Fruit fly (Drosophila melanogaster) whole organism, embryonic: ENCODE data around the gene Kal1.
A peak's percentile ranks its signal among the peaks of the same experiment; 100 is the strongest.

Experiments used
- Ada2b ChIP-seq: fragments of 200-800 bp; sonication (Bioruptor generic); IDR thresholded peaks from 2 replicates; pipeline ENCODE4 v1.3.6; 2022; ENCODE audit warnings: missing biosample characterization, missing genetic modification characterization
- Atf6 ChIP-seq: fragments of 200-800 bp; sonication (Bioruptor generic); IDR thresholded peaks from 2 replicates; pipeline ENCODE4 v1.3.6; 2022; ENCODE audit warnings: missing biosample characterization, missing genetic modification characterization
- CG10431 ChIP-seq: fragments of 200-800 bp; sonication (Bioruptor generic); optimal IDR thresholded peaks from 3 replicates; lab custom pipeline; 2018; ENCODE audit warnings: missing biosample characterization, mild to moderate bottlenecking, missing genetic modification characterization
- CG12769 ChIP-seq: fragments of 200-800 bp; sonication (Bioruptor generic); optimal IDR thresholded peaks from 2 replicates; lab custom pipeline; 2019; ENCODE audit warnings: missing biosample characterization, mild to moderate bottlenecking, missing genetic modification characterization, moderate library complexity
- CG13624 ChIP-seq: fragments of 200-800 bp; sonication (Bioruptor generic); optimal IDR thresholded peaks from 2 replicates; lab custom pipeline; 2016; ENCODE audit warnings: missing biosample characterization, missing genetic modification characterization
- CG14014 ChIP-seq: fragments of 200-800 bp; sonication (Bioruptor generic); IDR thresholded peaks from 2 replicates; pipeline ENCODE4 v1.3.6; 2022; ENCODE audit warnings: missing biosample characterization, missing genetic modification characterization
- CG14441 ChIP-seq: fragments of 200-800 bp; sonication (Bioruptor generic); IDR thresholded peaks from 2 replicates; pipeline ENCODE4 v1.3.6; 2022; ENCODE audit warnings: missing biosample characterization, missing genetic modification characterization
- CG15011 ChIP-seq: fragments of 200-800 bp; sonication (Bioruptor generic); optimal IDR thresholded peaks from 3 replicates; lab custom pipeline; 2018; ENCODE audit warnings: missing biosample characterization, mild to moderate bottlenecking, missing genetic modification characterization
- CG15269 ChIP-seq: fragments of 200-800 bp; sonication (Bioruptor generic); optimal IDR thresholded peaks from 2 replicates; lab custom pipeline; 2018; ENCODE audit warnings: missing biosample characterization, mild to moderate bottlenecking, missing genetic modification characterization, moderate library complexity
- CG1647 ChIP-seq: fragments of 200-800 bp; sonication (Bioruptor generic); optimal IDR thresholded peaks from 3 replicates; lab custom pipeline; 2016; ENCODE audit warnings: missing biosample characterization, missing genetic modification characterization
- CG17328 ChIP-seq: fragments of 200-800 bp; sonication (Bioruptor generic); IDR thresholded peaks from 2 replicates; pipeline ENCODE4 v1.3.6; 2022; ENCODE audit warnings: missing biosample characterization, missing genetic modification characterization
- CG17361 ChIP-seq: fragments of 200-800 bp; sonication (Bioruptor generic); IDR thresholded peaks from 3 replicates; pipeline ENCODE4 v1.3.6; 2022; ENCODE audit warnings: missing biosample characterization, missing genetic modification characterization
- CG17385 ChIP-seq: fragments of 200-800 bp; sonication (Bioruptor generic); optimal IDR thresholded peaks from 3 replicates; lab custom pipeline; 2018; ENCODE audit warnings: missing biosample characterization, mild to moderate bottlenecking, missing genetic modification characterization
- CG18764 ChIP-seq: fragments of 200-800 bp; sonication (Bioruptor generic); optimal IDR thresholded peaks from 3 replicates; lab custom pipeline; 2016; ENCODE audit warnings: missing biosample characterization, missing genetic modification characterization
- CG2120 ChIP-seq: fragments of 200-800 bp; sonication (Bioruptor generic); optimal IDR thresholded peaks from 3 replicates; lab custom pipeline; 2016; ENCODE audit warnings: missing biosample characterization, missing genetic modification characterization
- CG2202 ChIP-seq: fragments of 200-800 bp; sonication (Bioruptor generic); optimal IDR thresholded peaks from 2 replicates; lab custom pipeline; 2018; ENCODE audit warnings: missing biosample characterization, mild to moderate bottlenecking, missing genetic modification characterization
- CG6813 ChIP-seq: fragments of 200-800 bp; sonication (Bioruptor generic); optimal IDR thresholded peaks from 2 replicates; lab custom pipeline; 2017; ENCODE audit warnings: missing biosample characterization, missing genetic modification characterization, mild to moderate bottlenecking, moderate library complexity, missing genetic modification reagents
- CG7839 ChIP-seq: fragments of 200-800 bp; sonication (Bioruptor generic); optimal IDR thresholded peaks from 3 replicates; lab custom pipeline; 2018; ENCODE audit warnings: missing biosample characterization, mild to moderate bottlenecking, missing genetic modification characterization, moderate library complexity
- CG8765 ChIP-seq: fragments of 200-800 bp; sonication (Bioruptor generic); IDR thresholded peaks from 2 replicates; pipeline ENCODE4 v1.3.6; 2022; ENCODE audit warnings: missing biosample characterization, missing genetic modification characterization
- CG9727 ChIP-seq: fragments of 200-800 bp; sonication (Bioruptor generic); optimal IDR thresholded peaks from 3 replicates; lab custom pipeline; 2017; ENCODE audit warnings: missing biosample characterization, mild to moderate bottlenecking, missing genetic modification characterization
- CG9932 ChIP-seq: fragments of 200-800 bp; sonication (Bioruptor generic); IDR thresholded peaks from 2 replicates; pipeline ENCODE4 v1.3.6; 2022; ENCODE audit warnings: missing biosample characterization, missing genetic modification characterization
- D19B ChIP-seq: fragments of 200-800 bp; sonication (Bioruptor generic); optimal IDR thresholded peaks from 2 replicates; lab custom pipeline; 2017; ENCODE audit warnings: missing biosample characterization, mild to moderate bottlenecking, missing genetic modification characterization
- Dip3 ChIP-seq: fragments of 200-800 bp; sonication (Bioruptor generic); optimal IDR thresholded peaks from 3 replicates; lab custom pipeline; 2016; ENCODE audit warnings: missing biosample characterization, missing genetic modification characterization
- E2f1 ChIP-seq: fragments of 200-800 bp; sonication (Bioruptor generic); IDR thresholded peaks from 2 replicates; pipeline ENCODE4 v1.3.6; 2022; ENCODE audit warnings: missing biosample characterization, missing genetic modification characterization
- Ets65A ChIP-seq: fragments of 200-800 bp; sonication (Bioruptor generic); peaks from one replicate; lab custom pipeline; 2016; ENCODE audit warnings: missing biosample characterization, missing genetic modification characterization
- Fer3 ChIP-seq: fragments of 200-800 bp; sonication (Bioruptor generic); optimal IDR thresholded peaks from 2 replicates; lab custom pipeline; 2018; ENCODE audit warnings: missing biosample characterization, mild to moderate bottlenecking, missing genetic modification characterization, moderate library complexity
- GATAe ChIP-seq: fragments of 200-800 bp; sonication (Bioruptor generic); conservative IDR thresholded peaks from 2 replicates; pipeline ENCODE4 v1.3.6; 2022; ENCODE audit warnings: missing biosample characterization, missing genetic modification characterization
- H2.0 ChIP-seq: fragments of 200-800 bp; sonication (Bioruptor generic); IDR thresholded peaks from 2 replicates; pipeline ENCODE4 v1.3.6; 2022; ENCODE audit warnings: missing biosample characterization, missing genetic modification characterization
- HLHmδ ChIP-seq: fragments of 200-800 bp; sonication (Bioruptor generic); optimal IDR thresholded peaks from 2 replicates; lab custom pipeline; 2018; ENCODE audit warnings: missing biosample characterization, mild to moderate bottlenecking, missing genetic modification characterization, moderate library complexity
- Hmr ChIP-seq: fragments of 200-800 bp; sonication (Bioruptor generic); optimal IDR thresholded peaks from 3 replicates; lab custom pipeline; 2017; ENCODE audit warnings: mild to moderate bottlenecking, missing biosample characterization, missing genetic modification reagents, missing genetic modification characterization
- Hsf ChIP-seq: fragments of 200-800 bp; sonication (Bioruptor generic); optimal IDR thresholded peaks from 3 replicates; lab custom pipeline; 2016; ENCODE audit warnings: missing biosample characterization, missing genetic modification characterization
- Lim3 ChIP-seq: fragments of 200-800 bp; sonication (Bioruptor generic); IDR thresholded peaks from 2 replicates; pipeline ENCODE4 v1.3.6; 2022; ENCODE audit warnings: missing biosample characterization, missing genetic modification characterization
- Med ChIP-seq: fragments of 200-800 bp; sonication (Bioruptor generic); peaks from one replicate; lab custom pipeline; 2016; ENCODE audit warnings: missing biosample characterization, missing genetic modification characterization, mild to moderate bottlenecking, inconsistent platforms, moderate library complexity
- Nf-YA ChIP-seq: fragments of 200-800 bp; sonication (Bioruptor generic); IDR thresholded peaks from 2 replicates; pipeline ENCODE4 v1.3.6; 2022; ENCODE audit warnings: missing biosample characterization, missing genetic modification characterization
- Nf-YC ChIP-seq: fragments of 200-800 bp; optimal IDR thresholded peaks from 3 replicates; lab custom pipeline; 2019; ENCODE audit warnings: missing biosample characterization, mild to moderate bottlenecking, missing genetic modification characterization, moderate library complexity
- Sox102F ChIP-seq: fragments of 200-800 bp; sonication (Bioruptor generic); optimal IDR thresholded peaks from 2 replicates; lab custom pipeline; 2018; ENCODE audit warnings: missing biosample characterization, mild to moderate bottlenecking, missing genetic modification characterization, moderate library complexity
- ash1 ChIP-seq: fragments of 200-800 bp; sonication (Bioruptor generic); optimal IDR thresholded peaks from 2 replicates; lab custom pipeline; 2018; ENCODE audit warnings: missing biosample characterization, mild to moderate bottlenecking, missing genetic modification characterization
- bsh ChIP-seq, 2 experiments: fragments of 200-800 bp; sonication (Bioruptor generic); optimal IDR thresholded peaks; 2 replicates each; lab custom pipeline; 2017 to 2018; ENCODE audit warnings: mild to moderate bottlenecking in 2 of 2, missing biosample characterization in 2 of 2, missing genetic modification characterization in 2 of 2, moderate library complexity in 1 of 2
- dysf ChIP-seq: fragments of 200-800 bp; sonication (Bioruptor generic); IDR thresholded peaks from 3 replicates; pipeline ENCODE4 v1.3.6; 2022; ENCODE audit warnings: missing biosample characterization, missing genetic modification characterization
- gem ChIP-seq: fragments of 200-800 bp; sonication (Bioruptor generic); optimal IDR thresholded peaks from 2 replicates; lab custom pipeline; 2019; ENCODE audit warnings: missing biosample characterization, mild to moderate bottlenecking, missing genetic modification characterization, moderate library complexity
- grau ChIP-seq: fragments of 200-800 bp; optimal IDR thresholded peaks from 3 replicates; lab custom pipeline; 2019; ENCODE audit warnings: missing biosample characterization, mild to moderate bottlenecking, missing genetic modification characterization, moderate library complexity
- lilli ChIP-seq: fragments of 200-800 bp; sonication (Bioruptor generic); optimal IDR thresholded peaks from 3 replicates; lab custom pipeline; 2016; ENCODE audit warnings: missing biosample characterization, missing genetic modification characterization
- mam ChIP-seq: fragments of 200-800 bp; sonication (Bioruptor generic); optimal IDR thresholded peaks from 3 replicates; lab custom pipeline; 2016; ENCODE audit warnings: missing biosample characterization, missing genetic modification characterization
- pan ChIP-seq, 4 experiments: fragments of >200 bp in 3 of 4; fragments of 200-800 bp in 1 of 4; sonication (Bioruptor generic) in 1 of 4; optimal IDR thresholded peaks in 3 of 4; IDR thresholded peaks in 1 of 4; 2 replicates each; pipeline versions ENCODE4 v1.3.6 to Lab custom; 2017 to 2022; ENCODE audit warnings: missing biosample characterization in 2 of 4, missing genetic modification characterization in 2 of 4, mixed read lengths in 1 of 4
- sens ChIP-seq: fragments of 200-800 bp; sonication (Bioruptor generic); peaks from one replicate; lab custom pipeline; 2016; ENCODE audit warnings: missing biosample characterization, missing genetic modification characterization
- sisA ChIP-seq: fragments of 200-800 bp; sonication (Bioruptor generic); IDR thresholded peaks from 2 replicates; pipeline ENCODE4 v1.3.6; 2022; ENCODE audit warnings: missing biosample characterization, missing genetic modification characterization
- so ChIP-seq: fragments of 200-800 bp; sonication (Bioruptor generic); IDR thresholded peaks from 3 replicates; pipeline ENCODE4 v1.3.6; 2022; ENCODE audit warnings: missing biosample characterization, missing genetic modification characterization
- sug ChIP-seq: fragments of 200-800 bp; optimal IDR thresholded peaks from 2 replicates; lab custom pipeline; 2019; ENCODE audit warnings: missing biosample characterization, mild to moderate bottlenecking, missing genetic modification characterization, moderate library complexity
- tgo ChIP-seq: fragments of 200-800 bp; sonication (Bioruptor generic); IDR thresholded peaks from 3 replicates; pipeline ENCODE4 v1.3.6; 2022; ENCODE audit warnings: missing biosample characterization, missing genetic modification characterization
- zen ChIP-seq: fragments of 200-800 bp; sonication (Bioruptor generic); optimal IDR thresholded peaks from 3 replicates; lab custom pipeline; 2018; ENCODE audit warnings: missing biosample characterization, mild to moderate bottlenecking, missing genetic modification characterization, moderate library complexity

Kal1 gene

DNA sequence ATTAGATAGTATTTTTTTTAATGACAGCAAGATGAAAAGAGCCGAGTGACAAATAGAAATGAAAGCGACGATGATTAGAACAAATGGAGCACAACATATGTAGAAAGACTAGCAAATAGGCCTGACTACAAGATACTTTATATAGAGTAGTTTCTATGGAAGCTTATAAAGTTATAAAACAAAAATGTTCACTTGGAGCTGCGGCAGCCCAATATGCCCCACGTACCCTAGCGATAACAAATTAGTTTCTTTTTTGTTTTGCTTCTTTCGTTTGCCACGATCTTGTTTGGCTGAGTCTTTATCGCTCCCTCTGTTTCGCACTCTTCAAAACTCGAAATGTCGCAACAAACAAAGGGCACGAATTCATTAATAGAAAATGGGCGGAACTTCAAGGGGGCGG lies 40.5 kb upstream of the Kal1 start (continued):
- TF ChIP-seq GATAe (no peak), CG6813 (GFP tag; lab: Kevin White, UChicago) (no peak), CG15011 (no peak), Nf-YC (tag; lab: Kevin White, UChicago) (no peak), sug (peak; percentile 24), Hsf (GFP tag; lab: Kevin White, UChicago) (peak; percentile 2), CG12769 (peak; percentile 31), CG18764 (GFP tag; lab: Kevin White, UChicago) (no peak), pan (optimal IDR thresholded peaks at IDR 0.05; lab: Kevin White, UChicago) (no peak), pan (GFP tag; optimal IDR thresholded peaks at IDR 0.05 in 1 of 2, IDR thresholded peaks at IDR 0.05 in 1 of 2) (peak in 1 of 2 experiments; percentile 27), so (0 out of 3 replicates have a peak, but pooled peaks have one; percentile 37), CG1647 (no peak), CG2202 (tag; lab: Kevin White, UChicago) (no peak), CG17385 (GFP tag; lab: Kevin White, UChicago) (peak; percentile 3), CG9932 (GFP tag; lab: Robert Waterston, UW) (peak; percentile 71), CG13624 (peak; percentile 29), zen (no peak), grau (tag; lab: Kevin White, UChicago) (peak; percentile 34), dysf (peak; percentile 55; the same call in 2 of the 3 replicates), ash1 (GFP tag; lab: Kevin White, UChicago) (no peak), H2.0 (GFP tag; lab: Robert Waterston, UW) (0 out of 2 replicates have a peak, but pooled peaks have one; percentile 9), Ets65A (GFP tag; lab: Kevin White, UChicago) (peak; percentile 49), Dip3 (GFP tag; lab: Kevin White, UChicago) (peak; percentile 47), CG7839 (tag; lab: Kevin White, UChicago) (peak; percentile 42), mam (GFP tag; lab: Kevin White, UChicago) (peak; percentile 47), Lim3 (GFP tag; lab: Robert Waterston, UW) (no peak), tgo (GFP tag; lab: Robert Waterston, UW) (peak; percentile 20; the same call in 1 of the 3 replicates), sens (peak; percentile 76), Hmr (GFP tag; lab: Kevin White, UChicago) (peak; percentile 35), gem (peak; percentile 43), Med (GFP tag; lab: Kevin White, UChicago) (peak; percentile 86), Fer3 (tag; lab: Kevin White, UChicago) (peak; percentile 3), CG14441 (GFP tag; lab: Robert Waterston, UW) (peak; percentile 42; the same call in 1 of the 2 replicates), D19B (GFP tag; lab: Kevin White, UChicago) (peak; percentile 94), Ada2b (GFP tag; lab: Robert Waterston, UW) (peak; percentile 53), CG17328 (GFP tag; lab: Robert Waterston, UW) (no peak), CG10431 (GFP tag; lab: Kevin White, UChicago) (no peak), CG17361 (GFP tag; lab: Robert Waterston, UW) (0 out of 3 replicates have a peak, but pooled peaks have one; percentile 21), Atf6 (GFP tag; lab: Robert Waterston, UW) (peak; percentile 40; the same call in 1 of the 2 replicates), Nf-YA (GFP tag; lab: Robert Waterston, UW) (no peak), lilli (GFP tag; lab: Kevin White, UChicago) (peak; percentile 49), CG15269 (tag; lab: Kevin White, UChicago) (peak; percentile 57), CG2120 (GFP tag; lab: Kevin White, UChicago) (peak; percentile 56), CG14014 (GFP tag; lab: Robert Waterston, UW) (0 out of 2 replicates have a peak, but pooled peaks have one; percentile 12), E2f1 (GFP tag; lab: Robert Waterston, UW) (0 out of 2 replicates have a peak, but pooled peaks have one; percentile 16), CG9727 (no peak), HLHmδ (GFP tag; lab: Kevin White, UChicago) (no peak), bsh (GFP tag; optimal IDR thresholded peaks at IDR 0.05; lab: Kevin White, UChicago) (peak in 1 of 2 experiments; percentile 14), CG8765 (GFP tag; lab: Robert Waterston, UW) (no peak), sisA (peak; percentile 40; the same call in 1 of the 2 replicates), Sox102F (GFP tag; lab: Kevin White, UChicago) (peak; percentile 37)
